Worm (Caenorhabditis elegans) whole organism, L1 larva: ENCODE data around the gene C18D11.7.

Source experiments
- C16A3.4 ChIP-seq: fragments of 150-350 bp; optimal IDR thresholded peaks from 2 replicates; lab custom pipeline; 2014; ENCODE audit warnings: missing biosample characterization, missing genetic modification characterization
- C34B4.2 ChIP-seq: sonication (generic microtip); optimal IDR thresholded peaks from 2 replicates; lab custom pipeline; 2017; ENCODE audit warnings: mild to moderate bottlenecking, missing genetic modification characterization, missing compliant biosample characterization
- F16B12.6 ChIP-seq: fragments of 150-350 bp; optimal IDR thresholded peaks from 2 replicates; lab custom pipeline; 2014; ENCODE audit warnings: missing biosample characterization, missing genetic modification characterization
- aly-2 ChIP-seq: fragments of 150-350 bp; optimal IDR thresholded peaks from 2 replicates; lab custom pipeline; 2014; ENCODE audit warnings: missing biosample characterization, missing genetic modification characterization
- blmp-1 ChIP-seq: fragments of 150-350 bp; optimal IDR thresholded peaks from 2 replicates; lab custom pipeline; 2014; ENCODE audit warnings: missing biosample characterization, missing genetic modification characterization
- ceh-8 ChIP-seq: fragments of 200-800 bp; sonication (Bioruptor generic); optimal IDR thresholded peaks from 2 replicates; lab custom pipeline; 2018; ENCODE audit warnings: mild to moderate bottlenecking, missing genetic modification characterization, moderate library complexity, missing compliant biosample characterization
- ceh-90 ChIP-seq: sonication (generic microtip); optimal IDR thresholded peaks from 2 replicates; lab custom pipeline; 2016; ENCODE audit warnings: missing genetic modification characterization, missing compliant biosample characterization
- ces-1 ChIP-seq: fragments of 150-350 bp; optimal IDR thresholded peaks from 2 replicates; lab custom pipeline; 2014; ENCODE audit warnings: missing biosample characterization, missing genetic modification reagents, missing genetic modification characterization
- dpl-1 ChIP-seq, 3 experiments: fragments of 150-350 bp in 2 of 3; sonication (generic microtip) in 1 of 3; optimal IDR thresholded peaks; 2 replicates each; lab custom pipeline; 2014 to 2017; ENCODE audit warnings: missing biosample characterization in 3 of 3, missing genetic modification characterization in 3 of 3, missing genetic modification reagents in 3 of 3
- dsc-1 ChIP-seq: sonication (generic microtip); optimal IDR thresholded peaks from 2 replicates; lab custom pipeline; 2016; ENCODE audit warnings: mild to moderate bottlenecking, missing genetic modification characterization, missing compliant biosample characterization
- efl-1 ChIP-seq, 4 experiments: fragments of 150-350 bp; optimal IDR thresholded peaks in 3 of 4; peaks in 1 of 4; 1 replicate in 1 of 4; 2 replicates in 3 of 4; lab custom pipeline; 2014; ENCODE audit warnings: missing biosample characterization in 2 of 4, missing genetic modification characterization in 2 of 4, missing genetic modification reagents in 2 of 4
- elt-2 ChIP-seq: sonication (generic microtip); optimal IDR thresholded peaks from 2 replicates; lab custom pipeline; 2016; ENCODE audit warnings: missing genetic modification characterization, mild to moderate bottlenecking, inconsistent platforms, missing compliant biosample characterization, missing genetic modification reagents
- elt-3 ChIP-seq, 6 experiments: fragments of 150-350 bp in 1 of 6; sonication (generic microtip); optimal IDR thresholded peaks; 2 replicates each; lab custom pipeline; 2017 to 2018; ENCODE audit warnings: missing biosample characterization in 6 of 6, missing genetic modification characterization in 6 of 6, inconsistent platforms in 1 of 6
- fkh-10 ChIP-seq: sonication (generic microtip); optimal IDR thresholded peaks from 2 replicates; lab custom pipeline; 2017; ENCODE audit warnings: missing biosample characterization, missing genetic modification reagents, missing genetic modification characterization
- fkh-8 ChIP-seq: sonication (generic microtip); optimal IDR thresholded peaks from 2 replicates; lab custom pipeline; 2016; ENCODE audit warnings: mild to moderate bottlenecking, missing genetic modification characterization, missing compliant biosample characterization
- hpl-2 ChIP-seq: fragments of 150-350 bp; optimal IDR thresholded peaks from 2 replicates; lab custom pipeline; 2014; ENCODE audit warnings: missing biosample characterization, missing genetic modification reagents, missing genetic modification characterization
- lin-13 ChIP-seq: fragments of 150-350 bp; optimal IDR thresholded peaks from 2 replicates; lab custom pipeline; 2014; ENCODE audit warnings: missing biosample characterization, missing genetic modification reagents, missing genetic modification characterization
- lin-14 ChIP-seq: fragments of 200-800 bp; sonication (Bioruptor generic); optimal IDR thresholded peaks from 2 replicates; lab custom pipeline; 2018; ENCODE audit warnings: mild to moderate bottlenecking, missing genetic modification characterization, moderate library complexity, missing compliant biosample characterization
- lin-15B ChIP-seq: fragments of 150-350 bp; sonication (generic microtip); optimal IDR thresholded peaks from 3 replicates; lab custom pipeline; 2014; ENCODE audit warnings: missing biosample characterization, missing genetic modification characterization
- lin-35 ChIP-seq, 2 experiments: fragments of 150-350 bp; optimal IDR thresholded peaks; 2 replicates each; lab custom pipeline; 2014; ENCODE audit warnings: missing biosample characterization in 2 of 2, missing genetic modification characterization in 2 of 2, missing genetic modification reagents in 2 of 2
- lin-39 ChIP-seq: fragments of 150-350 bp; optimal IDR thresholded peaks from 2 replicates; lab custom pipeline; 2014; ENCODE audit warnings: missing biosample characterization, missing genetic modification reagents, missing genetic modification characterization
- lir-3 ChIP-seq: sonication (generic microtip); optimal IDR thresholded peaks from 2 replicates; lab custom pipeline; 2016; ENCODE audit warnings: mild to moderate bottlenecking, missing genetic modification characterization, moderate library complexity, missing compliant biosample characterization; ENCODE audit not compliant: poor library complexity
- lsy-2 ChIP-seq, 2 experiments: fragments of 150-350 bp; optimal IDR thresholded peaks; 2 replicates each; lab custom pipeline; 2014; ENCODE audit warnings: missing biosample characterization in 2 of 2, missing genetic modification characterization in 2 of 2
- mdl-1 ChIP-seq, 2 experiments: fragments of 150-350 bp; optimal IDR thresholded peaks; 2 replicates each; lab custom pipeline; 2014 to 2017; ENCODE audit warnings: missing biosample characterization in 2 of 2, missing genetic modification characterization in 2 of 2, inconsistent platforms in 1 of 2
- mef-2 ChIP-seq: fragments of 150-350 bp; optimal IDR thresholded peaks from 2 replicates; lab custom pipeline; 2014; ENCODE audit warnings: missing biosample characterization, missing genetic modification characterization
- mep-1 ChIP-seq: fragments of 150-350 bp; optimal IDR thresholded peaks from 2 replicates; lab custom pipeline; 2014; ENCODE audit warnings: missing biosample characterization, missing genetic modification characterization
- nhr-20 ChIP-seq: sonication (generic microtip); optimal IDR thresholded peaks from 2 replicates; lab custom pipeline; 2016; ENCODE audit warnings: mild to moderate bottlenecking, missing genetic modification characterization, missing compliant biosample characterization
- nhr-28 ChIP-seq: fragments of 150-350 bp; optimal IDR thresholded peaks from 2 replicates; lab custom pipeline; 2014; ENCODE audit warnings: missing biosample characterization, missing genetic modification characterization
- nhr-71 ChIP-seq: sonication (generic microtip); optimal IDR thresholded peaks from 2 replicates; lab custom pipeline; 2016; ENCODE audit warnings: mild to moderate bottlenecking, missing genetic modification characterization, moderate library complexity, missing compliant biosample characterization
- nhr-85 ChIP-seq: sonication (generic microtip); peaks from one replicate; lab custom pipeline; 2016; ENCODE audit warnings: missing genetic modification characterization, inconsistent platforms, missing compliant biosample characterization
- nhr-90 ChIP-seq: sonication (generic microtip); optimal IDR thresholded peaks from 2 replicates; lab custom pipeline; 2016; ENCODE audit warnings: mild to moderate bottlenecking, missing genetic modification characterization, missing compliant biosample characterization; ENCODE audit not compliant: poor library complexity
- pag-3 ChIP-seq: sonication (generic microtip); optimal IDR thresholded peaks from 2 replicates; lab custom pipeline; 2017; ENCODE audit warnings: missing genetic modification characterization, mild to moderate bottlenecking, missing compliant biosample characterization, antibody characterized with exemption, borderline replicate concordance; ENCODE audit not compliant: insufficient read depth
- snpc-4 ChIP-seq: fragments of 150-350 bp; optimal IDR thresholded peaks from 2 replicates; lab custom pipeline; 2014; ENCODE audit warnings: missing biosample characterization, missing genetic modification characterization
- snu-23 ChIP-seq: sonication (generic microtip); optimal IDR thresholded peaks from 2 replicates; lab custom pipeline; 2016; ENCODE audit warnings: missing genetic modification characterization, missing compliant biosample characterization
- sox-4 ChIP-seq: sonication (generic microtip); optimal IDR thresholded peaks from 2 replicates; lab custom pipeline; 2016; ENCODE audit warnings: missing genetic modification characterization, missing compliant biosample characterization
- sup-37 ChIP-seq: fragments of 200-800 bp; sonication (Bioruptor generic); optimal IDR thresholded peaks from 2 replicates; lab custom pipeline; 2018; ENCODE audit warnings: mild to moderate bottlenecking, missing genetic modification characterization, missing compliant biosample characterization
- tbx-2 ChIP-seq: sonication (generic microtip); optimal IDR thresholded peaks from 2 replicates; lab custom pipeline; 2016; ENCODE audit warnings: missing genetic modification characterization, missing compliant biosample characterization
- unc-130 ChIP-seq: fragments of 150-350 bp; optimal IDR thresholded peaks from 2 replicates; lab custom pipeline; 2017; ENCODE audit warnings: missing biosample characterization, missing genetic modification characterization, inconsistent platforms
- unc-62 ChIP-seq: fragments of 150-350 bp; optimal IDR thresholded peaks from 2 replicates; lab custom pipeline; 2014; ENCODE audit warnings: missing biosample characterization, missing genetic modification reagents, missing genetic modification characterization
- vab-15 ChIP-seq: sonication (generic microtip); optimal IDR thresholded peaks from 2 replicates; lab custom pipeline; 2017; ENCODE audit warnings: missing genotype, mild to moderate bottlenecking, missing genetic modification characterization, missing compliant biosample characterization
- xbp-1 ChIP-seq: sonication (generic microtip); optimal IDR thresholded peaks from 2 replicates; lab custom pipeline; 2016; ENCODE audit warnings: missing genetic modification characterization, missing compliant biosample characterization

The C18D11.7 gene

DNA sequence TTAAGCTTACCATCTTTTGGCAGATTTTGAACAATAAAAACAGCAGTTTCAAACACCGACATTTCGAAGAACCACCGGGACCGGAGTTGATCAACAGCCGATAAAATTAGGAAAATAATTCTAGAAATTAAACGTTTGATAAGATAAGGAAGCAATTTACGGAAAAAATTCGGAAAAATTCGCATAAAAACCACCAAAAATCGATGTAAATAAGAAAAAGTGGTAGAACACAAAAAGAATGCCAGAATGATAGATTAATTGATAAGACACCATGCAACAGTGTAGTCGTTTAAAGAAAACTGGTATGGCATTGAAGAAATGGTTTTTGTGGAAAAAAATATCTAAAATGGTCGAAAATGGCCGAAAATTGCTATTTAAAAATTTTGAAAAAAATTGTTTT is 15.8 kb upstream of the C18D11.7 start, which contains the start of gene maa-1:
TSS of gene maa-1 (minus strand) at position 120 of the 400 bp plus-strand sequence.
- TF ChIP-seq blmp-1 (tag; lab: Kevin White, UChicago), result no peak
- TF ChIP-seq elt-2 (tag; lab: Kevin White, UChicago), result peak; percentile 57
- peak; percentile 18 for TF ChIP-seq nhr-20 (tag; lab: Kevin White, UChicago)
- TF ChIP-seq, all 84 proteins: peak for 2

DNA sequence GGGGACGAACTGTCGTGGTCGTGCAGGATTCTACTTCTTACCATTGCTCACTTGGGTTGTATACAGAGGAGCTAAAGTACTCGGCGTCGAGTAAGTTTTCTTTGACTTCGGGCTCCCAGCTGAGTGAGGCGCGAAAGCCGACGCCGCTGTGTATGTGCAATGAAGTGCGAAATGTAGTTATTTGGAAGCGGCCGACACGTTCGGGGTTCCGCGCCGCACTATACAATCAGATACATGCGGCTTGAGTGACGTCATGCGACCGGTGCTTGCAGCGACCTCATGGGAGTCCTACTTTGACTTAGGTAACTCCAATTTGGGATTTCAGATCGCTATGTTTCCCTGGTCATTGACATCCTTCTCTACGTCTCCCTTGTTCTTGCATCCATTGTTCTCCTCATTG is 11.3 kb upstream of the C18D11.7 start:
- no peak for TF ChIP-seq lir-3 (tag; lab: Kevin White, UChicago)
- no peak for TF ChIP-seq fkh-10 (GFP tag; lab: Kevin White, UChicago)
- no peak for TF ChIP-seq dsc-1 (tag; lab: Kevin White, UChicago)
- TF ChIP-seq xbp-1, result no peak
- no peak for TF ChIP-seq fkh-8 (tag; lab: Kevin White, UChicago)
- no peak for TF ChIP-seq ceh-90
- TF ChIP-seq ces-1 (GFP tag; lab: Kevin White, UChicago), result no peak
- peak; percentile 90 for TF ChIP-seq snpc-4
- TF ChIP-seq blmp-1 (tag; lab: Kevin White, UChicago), result no peak
- no peak for TF ChIP-seq unc-62 (GFP tag; lab: Kevin White, UChicago)
- TF ChIP-seq nhr-71 (tag; lab: Kevin White, UChicago), result peak; percentile 15
- TF ChIP-seq, all 84 proteins: peak for 2

DNA sequence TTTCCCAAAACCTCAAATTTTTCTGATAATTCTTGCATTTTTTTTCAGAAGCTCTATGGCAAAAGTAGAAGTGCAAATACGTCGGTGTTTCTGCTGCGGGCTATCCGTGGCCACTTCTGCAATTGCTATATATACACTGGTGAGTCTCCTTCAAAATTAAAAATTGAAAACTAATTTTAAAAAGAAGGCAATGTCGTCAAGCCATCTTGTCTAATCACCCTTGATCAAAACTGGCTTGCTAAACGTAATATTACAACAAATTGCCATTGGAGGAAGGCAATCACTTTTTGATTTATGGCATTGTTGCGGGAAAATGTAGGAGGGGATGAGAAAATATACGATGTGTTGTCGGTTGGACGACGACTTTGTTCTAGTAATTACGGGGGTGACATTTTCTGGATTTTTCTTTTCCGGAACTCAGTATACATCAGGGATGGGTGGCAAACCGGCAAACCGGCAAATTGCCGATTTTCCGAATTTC is 10.0 kb upstream of the C18D11.7 start, which contains the start of gene C18D11.1:
TSS of gene C18D11.1 (plus strand) at position 51 of the 481 bp plus-strand sequence.
- TF ChIP-seq C34B4.2, result no peak
- peak; percentile 53 for TF ChIP-seq nhr-85
- TF ChIP-seq pag-3 (tag; lab: Kevin White, UChicago), result peak; percentile 47

DNA sequence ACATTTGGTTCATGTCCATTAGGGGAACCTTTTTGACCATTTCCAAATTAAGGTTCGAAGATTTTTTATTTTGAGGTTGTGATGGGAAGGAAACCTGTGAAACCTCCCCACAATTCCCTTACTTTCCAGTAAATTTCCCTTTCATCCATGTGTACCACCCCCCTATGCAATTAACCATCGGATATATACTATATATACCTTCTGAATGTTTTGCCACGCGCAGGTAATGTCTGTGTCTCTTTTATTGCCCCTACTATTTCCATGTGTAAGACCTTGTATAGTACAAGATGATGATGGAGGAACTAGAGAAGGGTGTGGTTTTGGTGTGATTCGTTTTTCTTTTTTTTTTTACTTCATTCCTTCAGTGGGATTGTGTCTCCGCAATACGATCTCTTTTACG is 8.1 kb upstream of the C18D11.7 start:
- no peak for TF ChIP-seq mef-2
- no peak for TF ChIP-seq lin-39 (tag; lab: Kevin White, UChicago)
- TF ChIP-seq nhr-20 (tag; lab: Kevin White, UChicago), result peak; percentile 29
- peak; percentile 86 for TF ChIP-seq blmp-1 (tag; lab: Kevin White, UChicago)
- TF ChIP-seq elt-2 (tag; lab: Kevin White, UChicago), result no peak
- TF ChIP-seq nhr-71 (tag; lab: Kevin White, UChicago), result no peak
- no peak for TF ChIP-seq pag-3 (tag; lab: Kevin White, UChicago)
- TF ChIP-seq lin-15B (tag; lab: Kevin White, UChicago), result no peak
- TF ChIP-seq fkh-8 (tag; lab: Kevin White, UChicago), result no peak
- TF ChIP-seq snu-23, result peak; percentile 14
- no peak for TF ChIP-seq sup-37
- TF ChIP-seq sox-4 (tag; lab: Kevin White, UChicago), result no peak
- no peak for TF ChIP-seq vab-15 (tag; lab: Kevin White, UChicago)
- no peak for TF ChIP-seq hpl-2
- TF ChIP-seq nhr-85, result peak; percentile 44
- TF ChIP-seq lin-14 (GFP tag; lab: Kevin White, UChicago), result peak; percentile 65
- TF ChIP-seq mep-1, result peak; percentile 34
- TF ChIP-seq nhr-28 (tag; lab: Kevin White, UChicago), result no peak
- no peak for TF ChIP-seq F16B12.6 (tag; lab: Kevin White, UChicago)

ce11 chrIII:11811839-11812238 is 5.2 kb upstream of the C18D11.7 start:
- TF ChIP-seq elt-3 (tag; optimal IDR thresholded peaks at IDR 0.05; lab: Kevin White, UChicago) (peak in 1 of 6 experiments; percentile 62), lin-13 (no peak), snpc-4 (peak; percentile 31), nhr-71 (tag; lab: Kevin White, UChicago) (peak; percentile 39), C16A3.4 (tag; lab: Kevin White, UChicago) (peak; percentile 15), C34B4.2 (no peak), mdl-1 (tag; optimal IDR thresholded peaks at IDR 0.05; lab: Kevin White, UChicago) (peak in 1 of 2 experiments; percentile 24), nhr-20 (tag; lab: Kevin White, UChicago) (peak; percentile 42), dsc-1 (tag; lab: Kevin White, UChicago) (no peak), nhr-85 (peak; percentile 83), aly-2 (tag; lab: Kevin White, UChicago) (no peak), blmp-1 (tag; lab: Kevin White, UChicago) (peak; percentile 93), ceh-8 (peak; percentile 17), lin-35 (GFP tag; optimal IDR thresholded peaks at IDR 0.05; lab: Kevin White, UChicago) (peak; percentile 18 to 48), efl-1 (optimal IDR thresholded peaks at IDR 0.05; lab: Kevin White, UChicago) (peak; percentile 16 to 22), efl-1 (GFP tag; optimal IDR thresholded peaks at IDR 0.05 in 1 of 2; lab: Kevin White, UChicago) (no peak), unc-130 (tag; lab: Kevin White, UChicago) (no peak), lsy-2 (tag; optimal IDR thresholded peaks at IDR 0.05; lab: Kevin White, UChicago) (peak in 1 of 2 experiments; percentile 64), dpl-1 (GFP tag; optimal IDR thresholded peaks at IDR 0.05; lab: Kevin White, UChicago) (peak; percentile 26 to 43 (median 31)), lin-14 (GFP tag; lab: Kevin White, UChicago) (peak; percentile 80), snu-23 (peak; percentile 61), nhr-90 (peak; percentile 37), mep-1 (peak; percentile 67), tbx-2 (tag; lab: Kevin White, UChicago) (no peak)
- TF ChIP-seq, all 84 proteins: peak for 17
